Worm (Caenorhabditis elegans): ENCODE data around the gene F37C4.8.

DNA sequence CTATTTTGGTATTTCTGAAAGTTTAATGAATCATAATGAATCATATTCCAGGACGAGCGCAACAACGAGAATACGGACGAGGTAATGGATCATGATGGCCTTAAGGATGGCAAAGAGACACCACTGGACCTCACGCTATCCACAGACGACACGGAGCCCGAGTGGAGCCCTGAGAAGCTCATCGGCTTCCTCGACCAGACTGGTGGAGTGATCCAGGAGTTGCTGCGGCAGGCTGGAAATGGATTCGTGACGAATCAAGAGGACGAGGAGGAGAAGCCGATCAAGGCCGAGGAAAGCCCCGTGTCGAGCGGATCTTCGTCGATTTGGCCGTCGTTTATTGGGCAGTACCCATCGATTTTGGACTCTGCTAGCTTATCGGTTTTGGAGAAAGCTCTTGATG lies 21.5 kb downstream of the F37C4.8 start:
- TF ChIP-seq ceh-82 (tag; optimal IDR thresholded peaks at IDR 0.05) (no peak), nhr-76 (tag; optimal IDR thresholded peaks at IDR 0.05) (no peak), F16B12.6 (tag; optimal IDR thresholded peaks at IDR 0.05) (no peak), nhr-237 (tag; optimal IDR thresholded peaks at IDR 0.05) (no peak), jun-1 (tag; optimal IDR thresholded peaks at IDR 0.05) (no peak)

Measured in whole organism, L1 larva.